Fruit fly (Drosophila melanogaster) whole organism: ENCODE data around the gene CG5506.

Experiments
- CG8478 ChIP-seq: fragments of >200 bp; optimal IDR thresholded peaks from 2 replicates; lab custom pipeline; 2018; ENCODE audit warnings: inconsistent platforms
- Dll ChIP-seq: fragments of >200 bp; optimal IDR thresholded peaks from 2 replicates; lab custom pipeline; 2017
- EcR ChIP-seq, 2 experiments: fragments of >200 bp; optimal IDR thresholded peaks; 2 replicates each; lab custom pipeline; 2017; ENCODE audit warnings: missing biosample characterization in 2 of 2, missing genetic modification characterization in 2 of 2, missing genetic modification reagents in 2 of 2
- pan ChIP-seq: fragments of >200 bp; optimal IDR thresholded peaks from 2 replicates; lab custom pipeline; 2017
- psq ChIP-seq: fragments of >200 bp; optimal IDR thresholded peaks from 2 replicates; lab custom pipeline; 2017
- usp ChIP-seq: fragments of >200 bp; optimal IDR thresholded peaks from 2 replicates; lab custom pipeline; 2017; ENCODE audit warnings: missing biosample characterization, missing genetic modification characterization, mixed read lengths

dm6 chr3L:17849517-17849916, 34.7 kb downstream of the CG5506 start, which contains the start of gene TrpRS-m:
- TF ChIP-seq EcR (GFP tag; optimal IDR thresholded peaks at IDR 0.05; lab: Kevin White, UChicago) (no peak), usp (GFP tag; lab: Kevin White, UChicago) (no peak), pan (lab: Kevin White, UChicago) (no peak), psq (lab: Kevin White, UChicago) (no peak), CG8478 (lab: Kevin White, UChicago) (no peak), Dll (lab: Kevin White, UChicago) (no peak)
